Fruit fly (Drosophila melanogaster) whole organism, embryonic: ENCODE measurements around the gene AstCC.

Source experiments
- Atf6 ChIP-seq: fragments of 200-800 bp; sonication (Bioruptor generic); IDR thresholded peaks from 2 replicates; pipeline ENCODE4 v1.3.6; 2022; ENCODE audit warnings: missing biosample characterization, missing genetic modification characterization
- CG10979 ChIP-seq: fragments of 200-800 bp; sonication (Bioruptor generic); optimal IDR thresholded peaks from 2 replicates; lab custom pipeline; 2018; ENCODE audit warnings: missing biosample characterization, mild to moderate bottlenecking, missing genetic modification characterization, moderate library complexity
- CG11504 ChIP-seq: fragments of 200-800 bp; sonication (Bioruptor generic); optimal IDR thresholded peaks from 3 replicates; lab custom pipeline; 2019; ENCODE audit warnings: missing biosample characterization, mild to moderate bottlenecking, missing genetic modification characterization, moderate library complexity
- CG12071 ChIP-seq: fragments of 200-800 bp; sonication (Bioruptor generic); optimal IDR thresholded peaks from 3 replicates; lab custom pipeline; 2018; ENCODE audit warnings: missing biosample characterization, mild to moderate bottlenecking, missing genetic modification characterization
- CG12155 ChIP-seq: fragments of 200-800 bp; sonication (Bioruptor generic); optimal IDR thresholded peaks from 3 replicates; lab custom pipeline; 2016; ENCODE audit warnings: missing biosample characterization, missing genetic modification characterization
- CG13424 ChIP-seq: fragments of 200-800 bp; sonication (Bioruptor generic); optimal IDR thresholded peaks from 2 replicates; lab custom pipeline; 2019; ENCODE audit warnings: missing biosample characterization, mild to moderate bottlenecking, missing genetic modification characterization, moderate library complexity
- CG13624 ChIP-seq: fragments of 200-800 bp; sonication (Bioruptor generic); optimal IDR thresholded peaks from 2 replicates; lab custom pipeline; 2016; ENCODE audit warnings: missing biosample characterization, missing genetic modification characterization
- CG1603 ChIP-seq: fragments of 200-800 bp; sonication (Bioruptor generic); optimal IDR thresholded peaks from 2 replicates; lab custom pipeline; 2019; ENCODE audit warnings: missing biosample characterization, mild to moderate bottlenecking, missing genetic modification characterization, moderate library complexity
- CG17385 ChIP-seq: fragments of 200-800 bp; sonication (Bioruptor generic); optimal IDR thresholded peaks from 3 replicates; lab custom pipeline; 2018; ENCODE audit warnings: missing biosample characterization, mild to moderate bottlenecking, missing genetic modification characterization
- CG17912 ChIP-seq: fragments of 200-800 bp; sonication (Bioruptor generic); optimal IDR thresholded peaks from 2 replicates; lab custom pipeline; 2018; ENCODE audit warnings: missing biosample characterization, mild to moderate bottlenecking, missing genetic modification characterization
- CG18262 ChIP-seq: fragments of 200-800 bp; optimal IDR thresholded peaks from 3 replicates; lab custom pipeline; 2019; ENCODE audit warnings: missing biosample characterization, mild to moderate bottlenecking, missing genetic modification characterization, moderate library complexity
- CG18476 ChIP-seq: fragments of 200-800 bp; sonication (Bioruptor generic); optimal IDR thresholded peaks from 2 replicates; lab custom pipeline; 2016; ENCODE audit warnings: missing biosample characterization, mild to moderate bottlenecking, missing genetic modification characterization
- CG2199 ChIP-seq: fragments of 200-800 bp; sonication (Bioruptor generic); IDR thresholded peaks from 3 replicates; pipeline ENCODE4 v1.3.6; 2022; ENCODE audit warnings: missing biosample characterization, missing genetic modification characterization
- CG32532 ChIP-seq: fragments of 200-800 bp; sonication (Bioruptor generic); IDR thresholded peaks from 2 replicates; pipeline ENCODE4 v1.3.6; 2022; ENCODE audit warnings: missing biosample characterization, missing genetic modification characterization
- CG3407 ChIP-seq: fragments of 200-800 bp; sonication (Bioruptor generic); optimal IDR thresholded peaks from 2 replicates; lab custom pipeline; 2018; ENCODE audit warnings: missing biosample characterization, mild to moderate bottlenecking, missing genetic modification characterization
- CG34224 ChIP-seq: fragments of 200-800 bp; sonication (Bioruptor generic); IDR thresholded peaks from 3 replicates; pipeline ENCODE4 v1.3.6; 2022; ENCODE audit warnings: missing biosample characterization, missing genetic modification characterization; ENCODE audit not compliant: partially characterized antibody
- CG34422 ChIP-seq: fragments of 200-800 bp; sonication (Bioruptor generic); IDR thresholded peaks from 3 replicates; pipeline ENCODE4 v1.3.6; 2022; ENCODE audit warnings: missing biosample characterization, missing genetic modification characterization
- CG3726 ChIP-seq: fragments of 200-800 bp; sonication (Bioruptor generic); IDR thresholded peaks from 3 replicates; pipeline ENCODE4, ENCODE4 v1.3.6; 2022; ENCODE audit warnings: missing biosample characterization, missing genetic modification characterization
- CG5180 ChIP-seq: fragments of 200-800 bp; sonication (Bioruptor generic); optimal IDR thresholded peaks from 3 replicates; lab custom pipeline; 2017; ENCODE audit warnings: missing biosample characterization, missing genetic modification characterization, mild to moderate bottlenecking, moderate library complexity, missing genetic modification reagents
- CG6272 ChIP-seq: fragments of 200-800 bp; sonication (Bioruptor generic); IDR thresholded peaks from 2 replicates; pipeline ENCODE4 v1.3.6; 2022; ENCODE audit warnings: missing biosample characterization, missing genetic modification characterization
- CG7556 ChIP-seq: fragments of 200-800 bp; sonication (Bioruptor generic); optimal IDR thresholded peaks from 2 replicates; lab custom pipeline; 2017; ENCODE audit warnings: missing biosample characterization, mild to moderate bottlenecking, missing genetic modification characterization
- CG8089 ChIP-seq: fragments of 200-800 bp; sonication (Bioruptor generic); optimal IDR thresholded peaks from 3 replicates; lab custom pipeline; 2016; ENCODE audit warnings: missing biosample characterization, missing genetic modification characterization
- CG8388 ChIP-seq: fragments of 200-800 bp; sonication (Bioruptor generic); optimal IDR thresholded peaks from 2 replicates; lab custom pipeline; 2019; ENCODE audit warnings: missing biosample characterization, mild to moderate bottlenecking, missing genetic modification characterization, moderate library complexity
- CG8924 ChIP-seq: fragments of 200-800 bp; optimal IDR thresholded peaks from 3 replicates; lab custom pipeline; 2019; ENCODE audit warnings: missing biosample characterization, mild to moderate bottlenecking, missing genetic modification characterization, moderate library complexity
- CG9437 ChIP-seq: fragments of 200-800 bp; sonication (Bioruptor generic); optimal IDR thresholded peaks from 2 replicates; lab custom pipeline; 2018; ENCODE audit warnings: missing biosample characterization, mild to moderate bottlenecking, missing genetic modification characterization
- CHES-1-like ChIP-seq: fragments of 200-800 bp; sonication (Bioruptor generic); optimal IDR thresholded peaks from 2 replicates; lab custom pipeline; 2016; ENCODE audit warnings: missing biosample characterization, missing genetic modification characterization
- Fer3 ChIP-seq: fragments of 200-800 bp; sonication (Bioruptor generic); optimal IDR thresholded peaks from 2 replicates; lab custom pipeline; 2018; ENCODE audit warnings: missing biosample characterization, mild to moderate bottlenecking, missing genetic modification characterization, moderate library complexity
- Lhr ChIP-seq: fragments of 200-800 bp; sonication (Bioruptor generic); optimal IDR thresholded peaks from 3 replicates; lab custom pipeline; 2017; ENCODE audit warnings: mild to moderate bottlenecking, missing biosample characterization, missing genetic modification reagents, missing genetic modification characterization
- Med ChIP-seq: fragments of 200-800 bp; sonication (Bioruptor generic); peaks from one replicate; lab custom pipeline; 2016; ENCODE audit warnings: missing biosample characterization, missing genetic modification characterization, mild to moderate bottlenecking, inconsistent platforms, moderate library complexity
- Mes4 ChIP-seq: fragments of 200-800 bp; sonication (Bioruptor generic); optimal IDR thresholded peaks from 2 replicates; lab custom pipeline; 2016; ENCODE audit warnings: missing biosample characterization, missing genetic modification characterization
- NfI ChIP-seq: fragments of 200-800 bp; sonication (Bioruptor generic); optimal IDR thresholded peaks from 3 replicates; lab custom pipeline; 2018; ENCODE audit warnings: missing biosample characterization, mild to moderate bottlenecking, missing genetic modification characterization, moderate library complexity
- Ssrp ChIP-seq: fragments of 200-800 bp; sonication (Bioruptor generic); optimal IDR thresholded peaks from 2 replicates; lab custom pipeline; 2018; ENCODE audit warnings: missing biosample characterization, mild to moderate bottlenecking, missing genetic modification characterization, moderate library complexity
- cato ChIP-seq: fragments of 200-800 bp; sonication (Bioruptor generic); optimal IDR thresholded peaks from 2 replicates; lab custom pipeline; 2016; ENCODE audit warnings: missing biosample characterization, missing genetic modification characterization, borderline replicate concordance
- chm ChIP-seq: fragments of 200-800 bp; sonication (Bioruptor generic); IDR thresholded peaks from 2 replicates; pipeline ENCODE4 v1.3.6; 2022; ENCODE audit warnings: missing biosample characterization, missing genetic modification characterization
- corto ChIP-seq: fragments of 200-800 bp; sonication (Bioruptor generic); optimal IDR thresholded peaks from 2 replicates; lab custom pipeline; 2016; ENCODE audit warnings: missing biosample characterization, mild to moderate bottlenecking, missing genetic modification characterization, moderate library complexity
- dpn ChIP-seq, 2 experiments: fragments of 200-800 bp; sonication (Bioruptor generic); optimal IDR thresholded peaks; 3 replicates each; lab custom pipeline; 2016; ENCODE audit warnings: missing biosample characterization in 2 of 2, missing genetic modification characterization in 2 of 2
- ind ChIP-seq: fragments of 200-800 bp; sonication (Bioruptor generic); optimal IDR thresholded peaks from 3 replicates; lab custom pipeline; 2016; ENCODE audit warnings: missing biosample characterization, missing genetic modification characterization
- kah ChIP-seq: fragments of 200-800 bp; sonication (Bioruptor generic); optimal IDR thresholded peaks from 2 replicates; lab custom pipeline; 2018; ENCODE audit warnings: missing biosample characterization, mild to moderate bottlenecking, missing genetic modification characterization
- klu ChIP-seq: fragments of 200-800 bp; sonication (Bioruptor generic); IDR thresholded peaks from 2 replicates; pipeline ENCODE4 v1.3.6; 2022; ENCODE audit warnings: missing biosample characterization, missing genetic modification characterization
- kni ChIP-seq: fragments of 200-800 bp; sonication (Bioruptor generic); optimal IDR thresholded peaks from 3 replicates; lab custom pipeline; 2017; ENCODE audit warnings: mild to moderate bottlenecking, missing biosample characterization, missing genetic modification reagents, missing genetic modification characterization
- lmd ChIP-seq: fragments of 200-800 bp; sonication (Bioruptor generic); IDR thresholded peaks from 2 replicates; pipeline ENCODE4 v1.3.6; 2022; ENCODE audit warnings: missing biosample characterization, missing genetic modification characterization
- nerfin-2 ChIP-seq: fragments of 200-800 bp; sonication (Bioruptor generic); IDR thresholded peaks from 2 replicates; pipeline ENCODE4 v1.3.6; 2022; ENCODE audit warnings: missing biosample characterization, missing genetic modification characterization; ENCODE audit not compliant: partially characterized antibody
- rib ChIP-seq: fragments of 200-800 bp; sonication (Bioruptor generic); IDR thresholded peaks from 2 replicates; pipeline ENCODE4 v1.3.6; 2022; ENCODE audit warnings: missing biosample characterization, missing genetic modification characterization
- so ChIP-seq: fragments of 200-800 bp; sonication (Bioruptor generic); IDR thresholded peaks from 3 replicates; pipeline ENCODE4 v1.3.6; 2022; ENCODE audit warnings: missing biosample characterization, missing genetic modification characterization
- tna ChIP-seq: fragments of 200-800 bp; sonication (Bioruptor generic); IDR thresholded peaks from 2 replicates; pipeline ENCODE4 v1.3.6; 2022; ENCODE audit warnings: missing biosample characterization, missing genetic modification characterization; ENCODE audit not compliant: partially characterized antibody
- tup ChIP-seq: fragments of 200-800 bp; sonication (Bioruptor generic); optimal IDR thresholded peaks from 2 replicates; lab custom pipeline; 2016; ENCODE audit warnings: missing biosample characterization, mild to moderate bottlenecking, missing genetic modification characterization, moderate library complexity
- zen2 ChIP-seq: fragments of 200-800 bp; sonication (Bioruptor generic); IDR thresholded peaks from 3 replicates; pipeline ENCODE4 v1.3.6; 2022; ENCODE audit warnings: missing biosample characterization, missing genetic modification characterization; ENCODE audit not compliant: partially characterized antibody

AstCC gene

DNA sequence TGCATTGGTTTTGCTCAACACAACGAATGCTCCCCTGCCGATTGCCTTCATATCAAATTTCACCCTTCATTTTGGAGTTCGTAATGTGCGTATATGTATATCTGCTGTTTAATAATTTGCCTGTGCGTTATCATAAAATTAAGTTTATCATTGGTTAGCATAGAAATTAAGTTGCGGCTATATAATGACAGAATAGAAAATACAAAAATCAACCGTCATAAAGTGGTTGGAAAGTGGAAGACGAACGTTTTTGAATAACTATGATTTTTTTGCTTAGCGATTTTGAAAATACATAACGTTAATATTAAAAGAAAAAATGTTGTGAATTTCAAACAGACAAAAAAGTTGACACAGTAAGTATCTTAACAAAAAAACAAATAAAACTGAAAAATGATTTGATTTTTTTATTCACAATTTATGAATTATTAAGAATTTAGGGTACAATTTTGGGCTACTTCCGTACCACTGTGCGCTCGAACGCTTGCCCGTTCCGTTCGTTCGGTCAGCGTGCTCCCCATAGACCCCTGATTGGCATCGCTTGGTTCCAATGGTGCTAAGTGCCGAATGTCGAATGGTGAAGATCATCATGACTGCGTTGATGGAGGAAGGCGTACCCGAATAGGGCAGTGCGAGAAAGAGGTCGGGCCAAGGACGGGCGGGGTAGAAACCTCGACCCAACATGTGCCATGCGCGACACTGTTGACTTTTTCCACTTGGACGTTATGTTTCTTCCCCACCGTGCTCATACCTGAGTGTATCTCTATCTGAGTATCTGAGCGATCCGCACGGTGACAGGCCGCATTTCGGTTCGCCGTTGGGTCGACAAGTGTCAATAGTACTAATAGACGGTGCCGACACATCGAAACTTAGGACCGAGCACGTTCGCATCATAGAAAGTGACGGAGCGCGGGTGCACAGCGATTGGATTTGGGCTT, 47.2 kb downstream of the AstCC start (continued):
- 0 out of 3 replicates have a peak, but pooled peaks have one; percentile 27 for TF ChIP-seq CG34422 (GFP tag; lab: Robert Waterston, UW)
- TF ChIP-seq ind (GFP tag; lab: Kevin White, UChicago), result peak; percentile 30
- peak; percentile 9 for TF ChIP-seq CHES-1-like (GFP tag; lab: Kevin White, UChicago)
- peak; percentile 64; the same call in 1 of the 2 replicates for TF ChIP-seq chm (GFP tag; lab: Robert Waterston, UW)
- TF ChIP-seq CG3726 (GFP tag; lab: Robert Waterston, UW), result no peak
- TF ChIP-seq CG34224 (GFP tag; lab: Robert Waterston, UW), result no peak
- no peak for TF ChIP-seq CG18476 (GFP tag; lab: Kevin White, UChicago)
- peak; percentile 72 for TF ChIP-seq CG8388 (GFP tag; lab: Kevin White, UChicago)
- TF ChIP-seq CG12155 (GFP tag; lab: Kevin White, UChicago), result peak; percentile 39
- no peak for TF ChIP-seq tna (GFP tag; lab: Robert Waterston, UW)
- no peak for TF ChIP-seq CG1603 (tag; lab: Kevin White, UChicago)
- peak; percentile 83; the same call in 2 of the 3 replicates for TF ChIP-seq CG2199 (GFP tag; lab: Robert Waterston, UW)
- TF ChIP-seq CG8924 (tag; lab: Kevin White, UChicago), result peak; percentile 69
- TF ChIP-seq kah (GFP tag; lab: Kevin White, UChicago), result no peak
- peak; percentile 62 for TF ChIP-seq Mes4 (GFP tag; lab: Kevin White, UChicago)
- no peak for TF ChIP-seq zen2
- TF ChIP-seq NfI (GFP tag; lab: Kevin White, UChicago), result no peak
- TF ChIP-seq CG13424 (tag; lab: Kevin White, UChicago), result peak; percentile 63
- TF ChIP-seq Atf6 (GFP tag; lab: Robert Waterston, UW), result peak; percentile 55; the same call in 1 of the 2 replicates
- TF ChIP-seq CG17385 (GFP tag; lab: Kevin White, UChicago), result peak; percentile 47
- peak; percentile 33; the same call in 1 of the 2 replicates for TF ChIP-seq rib (GFP tag; lab: Robert Waterston, UW)
- 0 out of 2 replicates have a peak, but pooled peaks have one; percentile 43 for TF ChIP-seq CG32532 (GFP tag; lab: Robert Waterston, UW)
- TF ChIP-seq CG9437 (GFP tag; lab: Kevin White, UChicago), result peak; percentile 53
- peak; percentile 52 for TF ChIP-seq lmd
- TF ChIP-seq CG5180 (GFP tag; lab: Kevin White, UChicago), result peak; percentile 84
- TF ChIP-seq kni, result peak; percentile 95
- TF ChIP-seq CG3407 (GFP tag; lab: Kevin White, UChicago), result peak; percentile 8
- peak; percentile 29 for TF ChIP-seq Fer3 (tag; lab: Kevin White, UChicago)
- no peak for TF ChIP-seq CG13624 (GFP tag; lab: Kevin White, UChicago)
- peak; percentile 74 for TF ChIP-seq CG10979 (tag; lab: Kevin White, UChicago)
- 0 out of 3 replicates have a peak, but pooled peaks have one; percentile 15 for TF ChIP-seq so
- TF ChIP-seq CG8089, result no peak
- TF ChIP-seq Ssrp (tag; lab: Kevin White, UChicago), result peak; percentile 63
- TF ChIP-seq CG12071 (GFP tag; lab: Kevin White, UChicago), result no peak
- TF ChIP-seq corto (GFP tag; lab: Kevin White, UChicago), result no peak
- 0 out of 2 replicates have a peak, but pooled peaks have one; percentile 40 for TF ChIP-seq nerfin-2
- TF ChIP-seq Lhr (GFP tag; lab: Kevin White, UChicago), result peak; percentile 23
- peak; percentile 78 for TF ChIP-seq CG18262 (tag; lab: Kevin White, UChicago)
- peak; percentile 84 for TF ChIP-seq CG7556 (GFP tag; lab: Kevin White, UChicago)
- TF ChIP-seq cato, result peak; percentile 26
- TF ChIP-seq CG11504 (tag; lab: Kevin White, UChicago), result peak; percentile 69
- TF ChIP-seq klu (GFP tag; lab: Robert Waterston, UW), result peak; percentile 47; the same call in 1 of the 2 replicates
- TF ChIP-seq CG17912 (GFP tag; lab: Kevin White, UChicago), result no peak
- peak; percentile 75 for TF ChIP-seq Med
- peak; percentile 19 to 51 for TF ChIP-seq dpn (GFP tag; optimal IDR thresholded peaks at IDR 0.05; lab: Kevin White, UChicago)
- TF ChIP-seq tup (GFP tag; lab: Kevin White, UChicago), result peak; percentile 16
- 0 out of 2 replicates have a peak, but pooled peaks have one; percentile 20 for TF ChIP-seq CG6272 (GFP tag; lab: Robert Waterston, UW)
